Fruit fly (Drosophila melanogaster) whole organism, prepupa: ENCODE results near the gene raskol.

Source experiments
- CG10631 ChIP-seq: fragments of 200-800 bp; sonication (Bioruptor generic); optimal IDR thresholded peaks from 2 replicates; lab custom pipeline; 2016; ENCODE audit warnings: missing biosample characterization, missing genetic modification characterization
- CG10669 ChIP-seq: fragments of 200-800 bp; sonication (Bioruptor generic); optimal IDR thresholded peaks from 3 replicates; lab custom pipeline; 2018; ENCODE audit warnings: missing biosample characterization, mild to moderate bottlenecking, missing genetic modification characterization, moderate library complexity
- CG11294 ChIP-seq: fragments of 200-800 bp; sonication (Bioruptor generic); IDR thresholded peaks from 2 replicates; pipeline ENCODE4 v1.3.6; 2022; ENCODE audit warnings: missing biosample characterization, missing genetic modification characterization
- CG11762 ChIP-seq: fragments of 200-800 bp; sonication (Bioruptor generic); optimal IDR thresholded peaks from 3 replicates; lab custom pipeline; 2016; ENCODE audit warnings: missing biosample characterization, missing genetic modification characterization; ENCODE audit not compliant: insufficient read depth
- CG11902 ChIP-seq: fragments of 200-800 bp; sonication (Bioruptor generic); optimal IDR thresholded peaks from 3 replicates; lab custom pipeline; 2016; ENCODE audit warnings: missing biosample characterization, missing genetic modification characterization
- CG16779 ChIP-seq: fragments of 200-800 bp; sonication (Bioruptor generic); optimal IDR thresholded peaks from 3 replicates; lab custom pipeline; 2017; ENCODE audit warnings: missing biosample characterization, mild to moderate bottlenecking, missing genetic modification characterization
- CG3032 ChIP-seq: fragments of 200-800 bp; optimal IDR thresholded peaks from 2 replicates; lab custom pipeline; 2019; ENCODE audit warnings: missing biosample characterization, mild to moderate bottlenecking, missing genetic modification characterization, moderate library complexity
- CG34406 ChIP-seq: fragments of 200-800 bp; sonication (Bioruptor generic); optimal IDR thresholded peaks from 3 replicates; lab custom pipeline; 2016; ENCODE audit warnings: missing biosample characterization, missing genetic modification characterization
- CG3919 ChIP-seq: fragments of 200-800 bp; sonication (Bioruptor generic); optimal IDR thresholded peaks from 3 replicates; lab custom pipeline; 2016; ENCODE audit warnings: missing biosample characterization, missing genetic modification characterization
- CG6276 ChIP-seq: fragments of 200-800 bp; sonication (Bioruptor generic); optimal IDR thresholded peaks from 2 replicates; lab custom pipeline; 2017; ENCODE audit warnings: missing biosample characterization, mild to moderate bottlenecking, missing genetic modification characterization
- CG6792 ChIP-seq: fragments of 200-800 bp; sonication (Bioruptor generic); optimal IDR thresholded peaks from 3 replicates; lab custom pipeline; 2016; ENCODE audit warnings: missing biosample characterization, missing genetic modification characterization
- CG6808 ChIP-seq: fragments of 200-800 bp; sonication (Bioruptor generic); optimal IDR thresholded peaks from 3 replicates; lab custom pipeline; 2017; ENCODE audit warnings: missing biosample characterization, missing genetic modification characterization, mild to moderate bottlenecking, moderate library complexity, missing genetic modification reagents
- CG6854 ChIP-seq: fragments of 200-800 bp; sonication (Bioruptor generic); optimal IDR thresholded peaks from 2 replicates; lab custom pipeline; 2017; ENCODE audit warnings: missing biosample characterization, mild to moderate bottlenecking, missing genetic modification characterization
- CG7368 ChIP-seq: fragments of 200-800 bp; sonication (Bioruptor generic); optimal IDR thresholded peaks from 3 replicates; lab custom pipeline; 2016; ENCODE audit warnings: missing biosample characterization, missing genetic modification characterization
- CG8119 ChIP-seq: fragments of 200-800 bp; sonication (Bioruptor generic); IDR thresholded peaks from 3 replicates; pipeline ENCODE4 v1.3.6; 2022; ENCODE audit warnings: missing biosample characterization, missing genetic modification characterization
- CG8319 ChIP-seq: fragments of 200-800 bp; sonication (Bioruptor generic); optimal IDR thresholded peaks from 3 replicates; lab custom pipeline; 2016; ENCODE audit warnings: missing biosample characterization, missing genetic modification characterization
- CG9139 ChIP-seq: fragments of 200-800 bp; sonication (Bioruptor generic); optimal IDR thresholded peaks from 3 replicates; lab custom pipeline; 2017; ENCODE audit warnings: missing biosample characterization, mild to moderate bottlenecking, missing genetic modification characterization
- Eip75B ChIP-seq: fragments of 200-800 bp; sonication (Bioruptor generic); optimal IDR thresholded peaks from 3 replicates; lab custom pipeline; 2016; ENCODE audit warnings: missing biosample characterization, missing genetic modification characterization
- Eip78C ChIP-seq: fragments of 200-800 bp; sonication (Bioruptor generic); peaks from one replicate; lab custom pipeline; 2016; ENCODE audit warnings: missing biosample characterization, missing genetic modification characterization
- Eip93F ChIP-seq: fragments of 200-800 bp; sonication (Bioruptor generic); optimal IDR thresholded peaks from 2 replicates; lab custom pipeline; 2016; ENCODE audit warnings: missing biosample characterization, mild to moderate bottlenecking, missing genetic modification characterization
- Ets21C ChIP-seq: fragments of 200-800 bp; sonication (Bioruptor generic); optimal IDR thresholded peaks from 3 replicates; lab custom pipeline; 2016; ENCODE audit warnings: missing biosample characterization, missing genetic modification characterization
- Ets96B ChIP-seq: fragments of 200-800 bp; optimal IDR thresholded peaks from 2 replicates; lab custom pipeline; 2019; ENCODE audit warnings: missing biosample characterization, mild to moderate bottlenecking, missing genetic modification characterization, moderate library complexity
- Gug ChIP-seq: fragments of 200-800 bp; sonication (Bioruptor generic); IDR thresholded peaks from 2 replicates; pipeline ENCODE4 v1.3.6; 2022; ENCODE audit warnings: missing biosample characterization, missing genetic modification characterization
- Hr38 ChIP-seq: sonication (Bioruptor generic); optimal IDR thresholded peaks from 2 replicates; lab custom pipeline; 2016; ENCODE audit warnings: missing biosample characterization, missing genetic modification characterization
- Hr39 ChIP-seq: fragments of 200-800 bp; sonication (Bioruptor generic); optimal IDR thresholded peaks from 2 replicates; lab custom pipeline; 2016; ENCODE audit warnings: missing biosample characterization, missing genetic modification characterization
- Hr4 ChIP-seq: fragments of 200-800 bp; sonication (Bioruptor generic); optimal IDR thresholded peaks from 3 replicates; lab custom pipeline; 2016; ENCODE audit warnings: missing biosample characterization, missing genetic modification characterization
- Met ChIP-seq: fragments of 200-800 bp; sonication (Bioruptor generic); optimal IDR thresholded peaks from 3 replicates; lab custom pipeline; 2016; ENCODE audit warnings: missing biosample characterization, missing genetic modification characterization
- Sox102F ChIP-seq: fragments of 200-800 bp; sonication (Bioruptor generic); optimal IDR thresholded peaks from 2 replicates; lab custom pipeline; 2016; ENCODE audit warnings: missing biosample characterization, mild to moderate bottlenecking, missing genetic modification characterization
- Sox14 ChIP-seq: fragments of 200-800 bp; sonication (Bioruptor generic); optimal IDR thresholded peaks from 3 replicates; lab custom pipeline; 2016; ENCODE audit warnings: missing biosample characterization, missing genetic modification characterization
- Sox15 ChIP-seq: fragments of 200-800 bp; sonication (Bioruptor generic); optimal IDR thresholded peaks from 3 replicates; lab custom pipeline; 2016; ENCODE audit warnings: missing biosample characterization, missing genetic modification characterization
- achi ChIP-seq: fragments of 200-800 bp; sonication (Bioruptor generic); optimal IDR thresholded peaks from 3 replicates; lab custom pipeline; 2016; ENCODE audit warnings: missing biosample characterization, missing genetic modification characterization
- acj6 ChIP-seq: fragments of 200-800 bp; sonication (Bioruptor generic); optimal IDR thresholded peaks from 3 replicates; lab custom pipeline; 2016; ENCODE audit warnings: missing biosample characterization, missing genetic modification characterization
- dac ChIP-seq: fragments of 200-800 bp; sonication (Bioruptor generic); optimal IDR thresholded peaks from 2 replicates; lab custom pipeline; 2017; ENCODE audit warnings: missing biosample characterization, mild to moderate bottlenecking, missing genetic modification characterization
- dsx ChIP-seq: fragments of 200-800 bp; optimal IDR thresholded peaks from 3 replicates; lab custom pipeline; 2019; ENCODE audit warnings: missing biosample characterization, mild to moderate bottlenecking, missing genetic modification characterization, moderate library complexity; ENCODE audit not compliant: poor library complexity, severe bottlenecking
- esn ChIP-seq: fragments of 200-800 bp; sonication (Bioruptor generic); optimal IDR thresholded peaks from 2 replicates; lab custom pipeline; 2016; ENCODE audit warnings: missing biosample characterization, mild to moderate bottlenecking, missing genetic modification characterization, moderate library complexity
- fd85E ChIP-seq: fragments of 200-800 bp; sonication (Bioruptor generic); optimal IDR thresholded peaks from 3 replicates; lab custom pipeline; 2016; ENCODE audit warnings: missing biosample characterization, missing genetic modification characterization
- fkh ChIP-seq: fragments of 200-800 bp; sonication (Bioruptor generic); optimal IDR thresholded peaks from 3 replicates; lab custom pipeline; 2017; ENCODE audit warnings: missing biosample characterization, mild to moderate bottlenecking, missing genetic modification characterization, moderate library complexity
- lz ChIP-seq: fragments of 200-800 bp; sonication (Bioruptor generic); optimal IDR thresholded peaks from 3 replicates; lab custom pipeline; 2016; ENCODE audit warnings: missing biosample characterization, missing genetic modification characterization
- net ChIP-seq: fragments of 200-800 bp; sonication (Bioruptor generic); optimal IDR thresholded peaks from 3 replicates; lab custom pipeline; 2016; ENCODE audit warnings: missing biosample characterization, missing genetic modification characterization
- pdm3 ChIP-seq: fragments of 200-800 bp; sonication (Bioruptor generic); optimal IDR thresholded peaks from 3 replicates; lab custom pipeline; 2016; ENCODE audit warnings: missing biosample characterization, missing genetic modification characterization
- salr ChIP-seq, 2 experiments: fragments of 200-800 bp; sonication (Bioruptor generic); optimal IDR thresholded peaks; 3 replicates each; lab custom pipeline; 2016 to 2018; ENCODE audit warnings: missing biosample characterization in 2 of 2, missing genetic modification characterization in 2 of 2, mild to moderate bottlenecking in 1 of 2
- spab ChIP-seq: fragments of 200-800 bp; sonication (Bioruptor generic); optimal IDR thresholded peaks from 2 replicates; lab custom pipeline; 2017; ENCODE audit warnings: missing biosample characterization, mild to moderate bottlenecking, missing genetic modification characterization, missing genetic modification reagents
- ss ChIP-seq, 2 experiments: fragments of 200-800 bp; sonication (Bioruptor generic); optimal IDR thresholded peaks; 2 replicates in 1 of 2; 3 replicates in 1 of 2; lab custom pipeline; 2017 to 2018; ENCODE audit warnings: mild to moderate bottlenecking in 2 of 2, missing biosample characterization in 2 of 2, missing genetic modification characterization in 2 of 2, moderate library complexity in 1 of 2
- topi ChIP-seq: fragments of 200-800 bp; sonication (Bioruptor generic); optimal IDR thresholded peaks from 3 replicates; lab custom pipeline; 2016; ENCODE audit warnings: missing biosample characterization, missing genetic modification characterization
- vri ChIP-seq: fragments of 200-800 bp; sonication (Bioruptor generic); optimal IDR thresholded peaks from 3 replicates; lab custom pipeline; 2016; ENCODE audit warnings: missing biosample characterization, mild to moderate bottlenecking, missing genetic modification characterization

Gene raskol

dm6 chrX:17698864-17699504 is 11.0 kb upstream of the raskol start (continued):
- peak; percentile 87 for TF ChIP-seq CG3032 (tag; lab: Kevin White, UChicago)
- TF ChIP-seq vri (GFP tag; lab: Kevin White, UChicago) = peak; percentile 77
- TF ChIP-seq ss (GFP tag; optimal IDR thresholded peaks at IDR 0.05; lab: Kevin White, UChicago) = peak; percentile 89 to 92
- TF ChIP-seq fkh (GFP tag; lab: Kevin White, UChicago) = peak; percentile 70
- TF ChIP-seq CG11294 = peak; percentile 68; the same call in 1 of the 2 replicates
- TF ChIP-seq CG3919 (GFP tag; lab: Kevin White, UChicago) = peak; percentile 85
- peak; percentile 89 for TF ChIP-seq CG8119 (GFP tag; lab: Robert Waterston, UW)
- TF ChIP-seq Met (GFP tag; lab: Kevin White, UChicago) = peak; percentile 93
- peak; percentile 76 for TF ChIP-seq Sox15
- TF ChIP-seq CG7368 (GFP tag; lab: Kevin White, UChicago) = peak; percentile 76
- peak; percentile 80 for TF ChIP-seq dac (GFP tag; lab: Kevin White, UChicago)
- peak; percentile 98 for TF ChIP-seq Eip78C (GFP tag; lab: Kevin White, UChicago)
- TF ChIP-seq fd85E = peak; percentile 57
- TF ChIP-seq Hr39 (GFP tag; lab: Kevin White, UChicago) = peak; percentile 87
- TF ChIP-seq CG10631 (GFP tag; lab: Kevin White, UChicago) = peak; percentile 87
- TF ChIP-seq Ets21C (GFP tag; lab: Kevin White, UChicago) = peak; percentile 82
- peak; percentile 86 for TF ChIP-seq CG34406
- peak; percentile 91 for TF ChIP-seq Sox14 (GFP tag; lab: Kevin White, UChicago)
- TF ChIP-seq lz (GFP tag; lab: Kevin White, UChicago) = peak; percentile 93
- peak; percentile 86 for TF ChIP-seq CG10669 (GFP tag; lab: Kevin White, UChicago)
- peak; percentile 89 for TF ChIP-seq Hr4
- TF ChIP-seq CG11762 = peak; percentile 79
- TF ChIP-seq CG6808 (GFP tag; lab: Kevin White, UChicago) = peak; percentile 92
- TF ChIP-seq CG16779 (tag; lab: Kevin White, UChicago) = peak; percentile 86
- TF ChIP-seq dsx (GFP tag; lab: Kevin White, UChicago) = peak; percentile 79
- TF ChIP-seq CG9139 (GFP tag; lab: Kevin White, UChicago) = peak; percentile 84
- peak; percentile 88 for TF ChIP-seq achi (GFP tag; lab: Kevin White, UChicago)
- peak; percentile 94 for TF ChIP-seq topi (GFP tag; lab: Kevin White, UChicago)
- peak; percentile 57 for TF ChIP-seq CG6854 (GFP tag; lab: Kevin White, UChicago)
- peak; percentile 92 for TF ChIP-seq pdm3
- peak; percentile 92 for TF ChIP-seq Sox102F
- peak; percentile 86 for TF ChIP-seq acj6

- TF ChIP-seq CG3919 (GFP tag; lab: Kevin White, UChicago) (peak; percentile 87), lz (GFP tag; lab: Kevin White, UChicago) (peak; percentile 93), vri (GFP tag; lab: Kevin White, UChicago) (peak; percentile 80), CG6854 (GFP tag; lab: Kevin White, UChicago) (peak; percentile 76), CG6276 (GFP tag; lab: Kevin White, UChicago) (no peak), CG7368 (GFP tag; lab: Kevin White, UChicago) (peak; percentile 88), net (GFP tag; lab: Kevin White, UChicago) (peak; percentile 84), Ets96B (peak; percentile 85), Gug (peak; percentile 71), fd85E (peak; percentile 48), Sox14 (GFP tag; lab: Kevin White, UChicago) (peak; percentile 91), CG9139 (GFP tag; lab: Kevin White, UChicago) (peak; percentile 64), topi (GFP tag; lab: Kevin White, UChicago) (peak; percentile 92), Eip93F (GFP tag; lab: Kevin White, UChicago) (peak; percentile 70), Hr4 (peak; percentile 87), CG6792 (peak; percentile 87), CG6808 (GFP tag; lab: Kevin White, UChicago) (peak; percentile 75), Eip75B (GFP tag; lab: Kevin White, UChicago) (peak; percentile 88), CG10631 (GFP tag; lab: Kevin White, UChicago) (peak; percentile 82), CG8319 (peak; percentile 78), salr (GFP tag; optimal IDR thresholded peaks at IDR 0.05; lab: Kevin White, UChicago) (peak in 1 of 2 experiments; percentile 64), esn (GFP tag; lab: Kevin White, UChicago) (peak; percentile 94), spab (GFP tag; lab: Kevin White, UChicago) (peak; percentile 68), fkh (GFP tag; lab: Kevin White, UChicago) (peak; percentile 67), Eip78C (GFP tag; lab: Kevin White, UChicago) (peak; percentile 93), CG10669 (GFP tag; lab: Kevin White, UChicago) (peak; percentile 82), achi (GFP tag; lab: Kevin White, UChicago) (peak; percentile 85), CG11902 (GFP tag; lab: Kevin White, UChicago) (peak; percentile 81), Hr38 (GFP tag; lab: Kevin White, UChicago) (peak; percentile 56)
These were observed 7.0 kb upstream of the raskol start, which contains the start of the genes CG8188 and par-6 for dm6 chrX:17702738-17703570. Gene CG8188 (minus strand): TSS chrX:17703024. Gene par-6 (plus strand): TSS chrX:17703352.
